Fruit fly (Drosophila melanogaster) whole organism, embryonic: Measurements from ENCODE around the gene CG34293.

ENCODE experiments used
- Aef1 ChIP-seq: fragments of 200-800 bp; sonication (Bioruptor generic); IDR thresholded peaks from 3 replicates; pipeline ENCODE4 v1.3.6; 2022; ENCODE audit warnings: missing biosample characterization, missing genetic modification characterization
- CG1024 ChIP-seq: fragments of 200-800 bp; sonication (Bioruptor generic); IDR thresholded peaks from 2 replicates; pipeline ENCODE4 v1.3.6; 2022; ENCODE audit warnings: missing biosample characterization, missing genetic modification characterization
- CG10462 ChIP-seq: fragments of 200-800 bp; sonication (Bioruptor generic); optimal IDR thresholded peaks from 2 replicates; lab custom pipeline; 2016; ENCODE audit warnings: missing biosample characterization, missing genetic modification characterization
- CG10979 ChIP-seq: fragments of 200-800 bp; sonication (Bioruptor generic); optimal IDR thresholded peaks from 2 replicates; lab custom pipeline; 2018; ENCODE audit warnings: missing biosample characterization, mild to moderate bottlenecking, missing genetic modification characterization, moderate library complexity
- CG12659 ChIP-seq: fragments of 200-800 bp; sonication (Bioruptor generic); optimal IDR thresholded peaks from 3 replicates; lab custom pipeline; 2017; ENCODE audit warnings: mild to moderate bottlenecking, missing biosample characterization, missing genetic modification reagents, missing genetic modification characterization
- CG12942 ChIP-seq: fragments of 200-800 bp; sonication (Bioruptor generic); optimal IDR thresholded peaks from 3 replicates; lab custom pipeline; 2016; ENCODE audit warnings: missing biosample characterization, missing genetic modification characterization
- CG13624 ChIP-seq: fragments of 200-800 bp; sonication (Bioruptor generic); optimal IDR thresholded peaks from 2 replicates; lab custom pipeline; 2016; ENCODE audit warnings: missing biosample characterization, missing genetic modification characterization
- CG17829 ChIP-seq: fragments of 200-800 bp; optimal IDR thresholded peaks from 2 replicates; lab custom pipeline; 2019; ENCODE audit warnings: missing biosample characterization, mild to moderate bottlenecking, missing genetic modification characterization, moderate library complexity
- CG18619 ChIP-seq: fragments of 200-800 bp; sonication (Bioruptor generic); optimal IDR thresholded peaks from 3 replicates; lab custom pipeline; 2017; ENCODE audit warnings: missing biosample characterization, mild to moderate bottlenecking, missing genetic modification characterization
- CG2129 ChIP-seq: fragments of 200-800 bp; sonication (Bioruptor generic); IDR thresholded peaks from 2 replicates; pipeline ENCODE4 v1.3.6; 2022; ENCODE audit warnings: missing biosample characterization, missing genetic modification characterization; ENCODE audit not compliant: partially characterized antibody
- CG2202 ChIP-seq: fragments of 200-800 bp; sonication (Bioruptor generic); optimal IDR thresholded peaks from 2 replicates; lab custom pipeline; 2018; ENCODE audit warnings: missing biosample characterization, mild to moderate bottlenecking, missing genetic modification characterization
- CG31224 ChIP-seq: fragments of 200-800 bp; sonication (Bioruptor generic); IDR thresholded peaks from 2 replicates; pipeline ENCODE4 v1.3.6; 2022; ENCODE audit warnings: missing biosample characterization, missing genetic modification characterization
- CG5180 ChIP-seq: fragments of 200-800 bp; sonication (Bioruptor generic); optimal IDR thresholded peaks from 3 replicates; lab custom pipeline; 2017; ENCODE audit warnings: missing biosample characterization, missing genetic modification characterization, mild to moderate bottlenecking, moderate library complexity, missing genetic modification reagents
- CG6813 ChIP-seq: fragments of 200-800 bp; sonication (Bioruptor generic); optimal IDR thresholded peaks from 2 replicates; lab custom pipeline; 2017; ENCODE audit warnings: missing biosample characterization, missing genetic modification characterization, mild to moderate bottlenecking, moderate library complexity, missing genetic modification reagents
- CG7745 ChIP-seq: fragments of 200-800 bp; sonication (Bioruptor generic); optimal IDR thresholded peaks from 2 replicates; lab custom pipeline; 2018; ENCODE audit warnings: missing biosample characterization, mild to moderate bottlenecking, missing genetic modification characterization, moderate library complexity
- CG7786 ChIP-seq: fragments of 200-800 bp; sonication (Bioruptor generic); optimal IDR thresholded peaks from 2 replicates; lab custom pipeline; 2016; ENCODE audit warnings: missing biosample characterization, missing genetic modification characterization
- CG7963 ChIP-seq: fragments of 200-800 bp; sonication (Bioruptor generic); IDR thresholded peaks from 3 replicates; pipeline ENCODE4 v1.3.6; 2022; ENCODE audit warnings: missing biosample characterization, missing genetic modification characterization; ENCODE audit not compliant: partially characterized antibody
- CG8359 ChIP-seq: fragments of 200-800 bp; sonication (Bioruptor generic); optimal IDR thresholded peaks from 2 replicates; lab custom pipeline; 2017; ENCODE audit warnings: missing biosample characterization, mild to moderate bottlenecking, missing genetic modification characterization, borderline replicate concordance
- CG9797 ChIP-seq: fragments of 200-800 bp; sonication (Bioruptor generic); optimal IDR thresholded peaks from 3 replicates; lab custom pipeline; 2018; ENCODE audit warnings: missing biosample characterization, mild to moderate bottlenecking, missing genetic modification characterization
- CG9817 ChIP-seq: fragments of 200-800 bp; sonication (Bioruptor generic); optimal IDR thresholded peaks from 2 replicates; lab custom pipeline; 2018; ENCODE audit warnings: missing biosample characterization, mild to moderate bottlenecking, missing genetic modification characterization, moderate library complexity
- CHES-1-like ChIP-seq: fragments of 200-800 bp; sonication (Bioruptor generic); optimal IDR thresholded peaks from 2 replicates; lab custom pipeline; 2016; ENCODE audit warnings: missing biosample characterization, missing genetic modification characterization
- D ChIP-seq, 2 experiments: fragments of 200-800 bp in 1 of 2; fragments of >200 bp in 1 of 2; sonication (Bioruptor generic) in 1 of 2; optimal IDR thresholded peaks; 2 replicates in 1 of 2; 3 replicates in 1 of 2; lab custom pipeline; 2017; ENCODE audit warnings: mild to moderate bottlenecking in 1 of 2, missing biosample characterization in 1 of 2, missing genetic modification characterization in 1 of 2, missing genetic modification reagents in 1 of 2
- D19B ChIP-seq: fragments of 200-800 bp; sonication (Bioruptor generic); optimal IDR thresholded peaks from 2 replicates; lab custom pipeline; 2017; ENCODE audit warnings: missing biosample characterization, mild to moderate bottlenecking, missing genetic modification characterization
- Dad ChIP-seq: fragments of 200-800 bp; sonication (Bioruptor generic); optimal IDR thresholded peaks from 3 replicates; lab custom pipeline; 2016; ENCODE audit warnings: missing biosample characterization, missing genetic modification characterization
- Doc3 ChIP-seq: fragments of 200-800 bp; sonication (Bioruptor generic); IDR thresholded peaks from 3 replicates; pipeline ENCODE4 v1.3.6; 2022; ENCODE audit warnings: missing biosample characterization, missing genetic modification characterization; ENCODE audit not compliant: partially characterized antibody
- Gug ChIP-seq: fragments of 200-800 bp; sonication (Bioruptor generic); IDR thresholded peaks from 4 replicates; pipeline ENCODE4 v1.3.6; 2022; ENCODE audit warnings: missing biosample characterization, missing genetic modification characterization
- HLHmδ ChIP-seq: fragments of 200-800 bp; sonication (Bioruptor generic); optimal IDR thresholded peaks from 2 replicates; lab custom pipeline; 2018; ENCODE audit warnings: missing biosample characterization, mild to moderate bottlenecking, missing genetic modification characterization, moderate library complexity
- Hmx ChIP-seq: fragments of 200-800 bp; sonication (Bioruptor generic); optimal IDR thresholded peaks from 2 replicates; lab custom pipeline; 2016; ENCODE audit warnings: missing biosample characterization, missing genetic modification characterization
- Hr3 ChIP-seq: fragments of 200-800 bp; sonication (Bioruptor generic); optimal IDR thresholded peaks from 3 replicates; lab custom pipeline; 2016; ENCODE audit warnings: missing biosample characterization, missing genetic modification characterization
- Neu2 ChIP-seq: fragments of 200-800 bp; sonication (Bioruptor generic); optimal IDR thresholded peaks from 3 replicates; lab custom pipeline; 2016; ENCODE audit warnings: missing biosample characterization, missing genetic modification characterization, borderline replicate concordance
- Nf-YB ChIP-seq: fragments of 200-800 bp; sonication (Bioruptor generic); optimal IDR thresholded peaks from 3 replicates; lab custom pipeline; 2019; ENCODE audit warnings: missing biosample characterization, mild to moderate bottlenecking, missing genetic modification characterization, moderate library complexity
- YL-1 ChIP-seq: fragments of 200-800 bp; sonication (Bioruptor generic); optimal IDR thresholded peaks from 3 replicates; lab custom pipeline; 2017; ENCODE audit warnings: missing biosample characterization, mild to moderate bottlenecking, missing genetic modification characterization
- al ChIP-seq: fragments of 200-800 bp; sonication (Bioruptor generic); IDR thresholded peaks from 2 replicates; pipeline ENCODE4 v1.3.6; 2022; ENCODE audit warnings: missing biosample characterization, missing genetic modification characterization
- bab2 ChIP-seq: fragments of 200-800 bp; sonication (Bioruptor generic); optimal IDR thresholded peaks from 2 replicates; lab custom pipeline; 2016; ENCODE audit warnings: missing biosample characterization, missing genetic modification characterization
- bcd ChIP-seq: fragments of 200-800 bp; sonication (Bioruptor generic); optimal IDR thresholded peaks from 2 replicates; lab custom pipeline; 2017; ENCODE audit warnings: missing biosample characterization, mild to moderate bottlenecking, missing genetic modification characterization
- chif ChIP-seq, 2 experiments: fragments of 200-800 bp; sonication (Bioruptor generic); optimal IDR thresholded peaks; 3 replicates each; lab custom pipeline; 2016; ENCODE audit warnings: missing biosample characterization in 2 of 2, missing genetic modification characterization in 2 of 2
- chm ChIP-seq: fragments of 200-800 bp; sonication (Bioruptor generic); IDR thresholded peaks from 2 replicates; pipeline ENCODE4 v1.3.6; 2022; ENCODE audit warnings: missing biosample characterization, missing genetic modification characterization
- ci ChIP-seq: fragments of 200-800 bp; sonication (Bioruptor generic); IDR thresholded peaks from 3 replicates; pipeline ENCODE4 v1.3.6; 2022; ENCODE audit warnings: missing biosample characterization, missing genetic modification characterization
- crol ChIP-seq: fragments of 200-800 bp; sonication (Bioruptor generic); IDR thresholded peaks from 2 replicates; pipeline ENCODE4 v1.3.6; 2022; ENCODE audit warnings: missing biosample characterization, missing genetic modification characterization
- dm ChIP-seq: fragments of 200-800 bp; sonication (Bioruptor generic); optimal IDR thresholded peaks from 3 replicates; lab custom pipeline; 2016; ENCODE audit warnings: missing biosample characterization, missing genetic modification characterization
- jing ChIP-seq: fragments of 200-800 bp; sonication (Bioruptor generic); optimal IDR thresholded peaks from 2 replicates; lab custom pipeline; 2018; ENCODE audit warnings: missing biosample characterization, mild to moderate bottlenecking, missing genetic modification characterization
- lbe ChIP-seq: fragments of 200-800 bp; sonication (Bioruptor generic); optimal IDR thresholded peaks from 2 replicates; lab custom pipeline; 2016; ENCODE audit warnings: missing biosample characterization, mild to moderate bottlenecking, missing genetic modification characterization
- mirr ChIP-seq: fragments of 200-800 bp; sonication (Bioruptor generic); optimal IDR thresholded peaks from 3 replicates; lab custom pipeline; 2018; ENCODE audit warnings: missing biosample characterization, mild to moderate bottlenecking, missing genetic modification characterization
- peb ChIP-seq: fragments of 200-800 bp; sonication (Bioruptor generic); IDR thresholded peaks from 2 replicates; pipeline ENCODE4 v1.3.6; 2022; ENCODE audit warnings: missing biosample characterization, missing genetic modification characterization
- sens ChIP-seq: fragments of 200-800 bp; sonication (Bioruptor generic); peaks from one replicate; lab custom pipeline; 2016; ENCODE audit warnings: missing biosample characterization, missing genetic modification characterization
- sisA ChIP-seq: fragments of 200-800 bp; sonication (Bioruptor generic); IDR thresholded peaks from 2 replicates; pipeline ENCODE4 v1.3.6; 2022; ENCODE audit warnings: missing biosample characterization, missing genetic modification characterization
- sqz ChIP-seq: fragments of 200-800 bp; sonication (Bioruptor generic); optimal IDR thresholded peaks from 3 replicates; lab custom pipeline; 2018; ENCODE audit warnings: missing biosample characterization, mild to moderate bottlenecking, missing genetic modification characterization
- tx ChIP-seq: fragments of 200-800 bp; sonication (Bioruptor generic); optimal IDR thresholded peaks from 2 replicates; lab custom pipeline; 2016; ENCODE audit warnings: missing biosample characterization, missing genetic modification characterization
- zen ChIP-seq: fragments of 200-800 bp; sonication (Bioruptor generic); optimal IDR thresholded peaks from 3 replicates; lab custom pipeline; 2018; ENCODE audit warnings: missing biosample characterization, mild to moderate bottlenecking, missing genetic modification characterization, moderate library complexity

CG34293 gene

DNA sequence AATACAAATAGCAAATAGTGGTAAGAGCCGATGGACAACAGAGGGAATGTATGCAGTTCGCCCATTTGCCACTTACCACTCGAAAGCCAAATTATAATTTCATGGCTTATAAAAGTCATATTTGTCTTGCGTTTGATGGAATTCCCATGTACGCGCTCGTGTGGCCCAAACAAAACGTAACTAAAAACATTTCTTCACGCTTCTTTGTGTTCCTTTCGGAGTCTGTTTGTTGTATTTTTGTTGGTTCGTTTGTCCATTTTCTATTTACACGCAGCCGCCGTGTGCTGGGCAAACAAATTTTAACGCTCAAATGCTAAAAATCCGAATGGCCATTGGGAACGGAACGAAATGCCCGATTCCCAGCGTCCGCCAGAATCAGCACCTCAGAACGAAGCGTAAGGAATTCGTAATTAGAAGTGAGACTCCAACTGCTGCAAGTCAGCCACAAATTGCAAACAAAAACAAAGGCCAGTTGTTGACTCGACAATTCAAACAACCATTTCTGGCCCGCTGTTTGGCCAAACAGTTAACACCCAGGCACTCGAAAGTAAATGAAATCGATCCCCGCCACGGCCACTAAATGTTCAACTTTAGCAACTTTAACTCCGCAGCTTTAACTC lies 43.5 kb upstream of the CG34293 start (continued):
- TF ChIP-seq jing (no peak), peb (GFP tag; lab: Robert Waterston, UW) (no peak), YL-1 (peak; percentile 18), CG7745 (tag; lab: Kevin White, UChicago) (peak; percentile 32), mirr (no peak), CG9817 (no peak), D19B (GFP tag; lab: Kevin White, UChicago) (no peak), chif (GFP tag; optimal IDR thresholded peaks at IDR 0.05; lab: Kevin White, UChicago) (peak in 1 of 2 experiments; percentile 15), Gug (GFP tag; lab: Robert Waterston, UW) (no peak), Dad (GFP tag; lab: Kevin White, UChicago) (no peak), CG8359 (GFP tag; lab: Kevin White, UChicago) (peak; percentile 42), lbe (GFP tag; lab: Kevin White, UChicago) (no peak), Aef1 (GFP tag; lab: Robert Waterston, UW) (no peak), Neu2 (no peak), CG2129 (GFP tag; lab: Robert Waterston, UW) (no peak), bcd (GFP tag; lab: Kevin White, UChicago) (peak; percentile 51), CG9797 (GFP tag; lab: Kevin White, UChicago) (no peak), D (optimal IDR thresholded peaks at IDR 0.05; lab: Kevin White, UChicago) (no peak), D (GFP tag; optimal IDR thresholded peaks at IDR 0.05; lab: Kevin White, UChicago) (peak; percentile 70), CG12659 (peak; percentile 36), CG6813 (GFP tag; lab: Kevin White, UChicago) (peak; percentile 57), CG31224 (GFP tag; lab: Robert Waterston, UW) (no peak), Hmx (GFP tag; lab: Kevin White, UChicago) (no peak), CG12942 (GFP tag; lab: Kevin White, UChicago) (peak; percentile 27), ci (peak; percentile 67; the same call in 2 of the 3 replicates), CG1024 (GFP tag; lab: Robert Waterston, UW) (peak; percentile 40; the same call in 1 of the 2 replicates), HLHmδ (GFP tag; lab: Kevin White, UChicago) (peak; percentile 23), CG10979 (tag; lab: Kevin White, UChicago) (peak; percentile 3), CG13624 (GFP tag; lab: Kevin White, UChicago) (no peak), sqz (GFP tag; lab: Kevin White, UChicago) (peak; percentile 1), Doc3 (GFP tag; lab: Robert Waterston, UW) (no peak), sisA (GFP tag; lab: Robert Waterston, UW) (no peak), dm (GFP tag; lab: Kevin White, UChicago) (peak; percentile 7), al (peak; percentile 31; the same call in 1 of the 2 replicates), CG10462 (GFP tag; lab: Kevin White, UChicago) (peak; percentile 1), CHES-1-like (GFP tag; lab: Kevin White, UChicago) (peak; percentile 37), Nf-YB (GFP tag; lab: Kevin White, UChicago) (peak; percentile 9), chm (GFP tag; lab: Robert Waterston, UW) (peak; percentile 19; the same call in 1 of the 2 replicates), crol (GFP tag; lab: Robert Waterston, UW) (no peak), CG7963 (GFP tag; lab: Robert Waterston, UW) (no peak), zen (tag; lab: Kevin White, UChicago) (peak; percentile 43), CG17829 (no peak), CG18619 (peak; percentile 47), tx (GFP tag; lab: Kevin White, UChicago) (no peak), CG5180 (GFP tag; lab: Kevin White, UChicago) (peak; percentile 49), CG2202 (tag; lab: Kevin White, UChicago) (peak; percentile 53), CG7786 (GFP tag; lab: Kevin White, UChicago) (no peak), bab2 (GFP tag; lab: Kevin White, UChicago) (peak; percentile 58), Hr3 (GFP tag; lab: Kevin White, UChicago) (no peak), sens (GFP tag; lab: Kevin White, UChicago) (peak; percentile 86)
